Worm (Caenorhabditis elegans): ENCODE results near the gene T24C4.2.

The T24C4.2 gene

DNA sequence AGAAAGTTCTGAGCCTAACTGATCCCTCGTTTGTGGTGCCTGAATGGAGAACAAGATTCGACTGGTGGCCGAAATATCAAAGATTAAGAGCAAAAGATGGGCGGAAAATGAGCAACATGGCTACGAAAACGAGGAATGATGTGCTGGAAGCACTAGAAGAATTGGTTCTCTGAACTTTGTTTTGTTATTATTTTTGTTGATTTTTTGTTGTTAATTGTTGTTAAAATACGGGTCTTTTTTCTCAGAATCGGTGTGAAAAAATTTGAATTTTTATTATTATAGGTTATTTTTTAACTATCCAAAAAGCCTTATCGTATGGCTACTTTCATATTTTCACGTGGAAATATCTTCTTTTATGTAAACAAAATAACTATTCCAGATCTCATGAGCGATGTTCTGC lies 13.5 kb downstream of the T24C4.2 start, which contains the start of gene K02F3.12:
Gene K02F3.12 (plus strand): TSS at position 301 of the 400 bp plus-strand sequence.
- TF ChIP-seq W03F9.2 (tag; optimal IDR thresholded peaks at IDR 0.05) (no peak), him-1 (tag; optimal IDR thresholded peaks at IDR 0.05) (no peak), dao-5 (tag; optimal IDR thresholded peaks at IDR 0.05) (no peak)

ce11 chrIII:853859-854359 lies 15.9 kb downstream of the T24C4.2 start, which contains the start of the genes rnp-5 and tag-51:
TSS of gene rnp-5 (minus strand) at chrIII:853909.
TSS of gene tag-51 (plus strand) at chrIII:854221.
- no peak for TF ChIP-seq W03F9.2 (tag; optimal IDR thresholded peaks at IDR 0.05)
- TF ChIP-seq dao-5 (tag; optimal IDR thresholded peaks at IDR 0.05), result no peak
- TF ChIP-seq him-1 (tag; optimal IDR thresholded peaks at IDR 0.05), result no peak

DNA sequence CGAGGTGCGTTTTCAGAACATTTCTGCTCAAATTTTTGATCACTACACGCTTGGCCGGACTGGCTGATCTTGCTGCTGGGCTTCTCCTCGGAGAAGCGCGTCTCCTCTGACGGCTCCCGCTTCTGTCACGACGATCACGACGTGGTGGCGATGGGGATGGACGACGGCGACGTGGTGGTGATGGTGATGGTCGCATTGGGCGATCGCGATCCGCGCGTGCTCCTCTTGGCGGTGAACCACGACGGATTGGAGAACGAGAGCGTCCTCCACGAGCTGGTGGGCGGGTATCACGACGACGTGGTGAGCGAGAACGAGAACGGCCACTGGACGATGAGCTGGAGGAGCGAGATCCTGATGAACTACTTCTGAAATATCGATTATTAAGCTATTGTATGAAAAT lies 16.4 kb downstream of the T24C4.2 start:
- TF ChIP-seq him-1 (tag; optimal IDR thresholded peaks at IDR 0.05), result no peak
- no peak for TF ChIP-seq dao-5 (tag; optimal IDR thresholded peaks at IDR 0.05)
- no peak for TF ChIP-seq W03F9.2 (tag; optimal IDR thresholded peaks at IDR 0.05)

DNA sequence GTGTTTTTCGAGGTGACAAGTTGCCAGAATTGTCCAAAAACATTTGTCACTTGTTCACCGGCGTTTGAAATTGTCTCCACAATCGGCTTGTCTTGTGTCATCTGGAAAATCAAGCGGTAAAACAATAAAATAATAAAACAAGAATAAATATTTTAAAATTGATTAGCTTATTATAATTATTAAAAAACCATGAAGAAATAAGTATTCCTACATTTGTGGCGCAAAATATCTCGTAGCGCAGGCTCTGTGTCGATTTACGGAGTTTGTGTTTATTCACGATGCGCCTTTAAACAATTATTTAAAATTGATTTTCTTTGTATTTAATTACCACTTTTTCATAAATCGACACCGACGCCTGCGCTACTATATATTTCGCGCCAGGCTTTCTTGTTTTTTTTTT lies 17.5 kb downstream of the T24C4.2 start, which contains the start of gene moma-1:
Gene moma-1 (minus strand): TSS at position 101 of the 400 bp plus-strand sequence.
- TF ChIP-seq dao-5 (tag; optimal IDR thresholded peaks at IDR 0.05), result no peak

DNA sequence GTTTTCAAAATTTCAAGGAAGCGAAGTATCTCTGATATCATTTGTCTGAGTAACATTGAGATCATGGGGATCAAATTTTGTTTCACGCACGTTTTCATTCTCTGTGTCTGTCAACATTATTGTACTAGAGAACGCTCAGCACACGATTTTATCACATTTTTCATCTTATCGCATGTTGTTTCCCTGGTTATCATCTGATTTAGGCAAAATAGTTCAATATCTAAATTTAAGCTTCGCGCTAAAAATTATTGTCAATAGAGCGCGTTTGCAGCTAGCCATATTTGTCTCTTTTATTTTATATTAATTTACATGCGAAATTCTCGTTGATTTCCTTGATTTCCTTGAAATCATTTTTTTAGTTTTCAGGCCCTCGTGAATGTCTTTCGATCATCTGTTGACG lies 24.3 kb downstream of the T24C4.2 start, which contains the start of gene K02F3.2:
Gene K02F3.2 (plus strand): TSS at position 357 of the 400 bp plus-strand sequence.
- TF ChIP-seq dao-5 (tag; optimal IDR thresholded peaks at IDR 0.05), result no peak
- TF ChIP-seq W03F9.2 (tag; optimal IDR thresholded peaks at IDR 0.05), result no peak
- no peak for TF ChIP-seq him-1 (tag; optimal IDR thresholded peaks at IDR 0.05)

ce11 chrIII:844577-844976 lies 25.2 kb downstream of the T24C4.2 start:
- TF ChIP-seq W03F9.2 (tag; optimal IDR thresholded peaks at IDR 0.05), result no peak
- TF ChIP-seq dao-5 (tag; optimal IDR thresholded peaks at IDR 0.05), result no peak
- TF ChIP-seq him-1 (tag; optimal IDR thresholded peaks at IDR 0.05), result no peak

DNA sequence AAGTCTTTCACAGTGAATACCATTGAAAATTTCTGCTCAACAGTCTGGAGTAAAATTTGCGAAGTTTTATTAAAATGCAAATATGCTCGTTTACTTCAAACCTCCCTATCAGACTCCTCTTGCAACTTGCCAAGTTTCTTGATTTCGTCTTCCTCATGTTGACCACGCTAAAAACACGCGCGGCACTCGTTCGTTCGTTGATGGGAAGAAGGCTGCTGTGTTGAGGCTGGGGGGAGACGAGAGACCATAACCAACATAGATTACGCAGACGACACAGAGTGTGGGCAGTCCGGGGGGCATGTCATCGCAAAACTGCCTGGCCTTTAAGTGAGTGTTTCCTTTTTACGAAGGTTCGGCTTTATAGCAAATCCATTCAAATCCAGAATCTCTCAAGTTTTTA lies 25.8 kb downstream of the T24C4.2 start:
- no peak for TF ChIP-seq dao-5 (tag; optimal IDR thresholded peaks at IDR 0.05)
- TF ChIP-seq him-1 (tag; optimal IDR thresholded peaks at IDR 0.05), result no peak
- TF ChIP-seq W03F9.2 (tag; optimal IDR thresholded peaks at IDR 0.05), result no peak

DNA sequence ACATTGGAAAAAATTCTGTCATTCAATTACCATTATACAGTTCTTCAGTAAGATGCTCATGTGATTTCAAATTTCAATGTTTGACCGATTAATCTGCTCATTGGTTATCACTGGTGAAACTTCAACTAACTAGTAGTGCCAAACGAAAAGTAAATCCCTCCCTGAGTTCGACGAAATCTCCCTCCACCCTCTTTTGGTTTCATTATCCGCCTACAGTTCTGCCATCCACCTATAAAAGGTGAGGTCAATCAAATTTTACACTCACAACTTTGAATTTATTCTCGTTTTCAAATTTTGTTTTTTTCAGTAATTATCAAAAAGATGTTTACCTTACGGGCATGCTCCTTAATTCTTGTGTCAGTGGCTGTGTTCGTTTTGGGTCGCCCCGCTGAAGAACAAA lies 27.1 kb downstream of the T24C4.2 start, which contains the start of gene far-8:
Gene far-8 (plus strand): TSS at position 301 of the 400 bp plus-strand sequence.
- TF ChIP-seq him-1 (tag; optimal IDR thresholded peaks at IDR 0.05) (no peak), W03F9.2 (tag; optimal IDR thresholded peaks at IDR 0.05) (no peak), dao-5 (tag; optimal IDR thresholded peaks at IDR 0.05) (no peak)

- TF ChIP-seq W03F9.2 (tag; optimal IDR thresholded peaks at IDR 0.05) (no peak), dao-5 (tag; optimal IDR thresholded peaks at IDR 0.05) (no peak), him-1 (tag; optimal IDR thresholded peaks at IDR 0.05) (no peak)
These were observed 28.6 kb downstream of the T24C4.2 start, which contains the start of gene K02F3.9 for ce11 chrIII:841177-841576. TSS of gene K02F3.9 (minus strand) at chrIII:841366.

- no peak for TF ChIP-seq dao-5 (tag; optimal IDR thresholded peaks at IDR 0.05)
- TF ChIP-seq W03F9.2 (tag; optimal IDR thresholded peaks at IDR 0.05), result no peak
- no peak for TF ChIP-seq him-1 (tag; optimal IDR thresholded peaks at IDR 0.05)
These were observed 30.3 kb downstream of the T24C4.2 start, which contains the start of gene dos-3 for ce11 chrIII:839491-839890. TSS of gene dos-3 (minus strand) at chrIII:839591.

- TF ChIP-seq W03F9.2 (tag; optimal IDR thresholded peaks at IDR 0.05), result peak; percentile 1
- peak; percentile 60 for TF ChIP-seq dao-5 (tag; optimal IDR thresholded peaks at IDR 0.05)
- peak; percentile 81 for TF ChIP-seq him-1 (tag; optimal IDR thresholded peaks at IDR 0.05)
These were observed 34.0 kb downstream of the T24C4.2 start for ce11 chrIII:835713-836278.

- no peak for TF ChIP-seq him-1 (tag; optimal IDR thresholded peaks at IDR 0.05)
- no peak for TF ChIP-seq W03F9.2 (tag; optimal IDR thresholded peaks at IDR 0.05)
- no peak for TF ChIP-seq dao-5 (tag; optimal IDR thresholded peaks at IDR 0.05)
These were observed 34.6 kb downstream of the T24C4.2 start for ce11 chrIII:835208-835607.

ce11 chrIII:834443-834815 lies 35.3 kb downstream of the T24C4.2 start:
- TF ChIP-seq dao-5 (tag; optimal IDR thresholded peaks at IDR 0.05) (no peak), W03F9.2 (tag; optimal IDR thresholded peaks at IDR 0.05) (no peak), him-1 (tag; optimal IDR thresholded peaks at IDR 0.05) (no peak)

DNA sequence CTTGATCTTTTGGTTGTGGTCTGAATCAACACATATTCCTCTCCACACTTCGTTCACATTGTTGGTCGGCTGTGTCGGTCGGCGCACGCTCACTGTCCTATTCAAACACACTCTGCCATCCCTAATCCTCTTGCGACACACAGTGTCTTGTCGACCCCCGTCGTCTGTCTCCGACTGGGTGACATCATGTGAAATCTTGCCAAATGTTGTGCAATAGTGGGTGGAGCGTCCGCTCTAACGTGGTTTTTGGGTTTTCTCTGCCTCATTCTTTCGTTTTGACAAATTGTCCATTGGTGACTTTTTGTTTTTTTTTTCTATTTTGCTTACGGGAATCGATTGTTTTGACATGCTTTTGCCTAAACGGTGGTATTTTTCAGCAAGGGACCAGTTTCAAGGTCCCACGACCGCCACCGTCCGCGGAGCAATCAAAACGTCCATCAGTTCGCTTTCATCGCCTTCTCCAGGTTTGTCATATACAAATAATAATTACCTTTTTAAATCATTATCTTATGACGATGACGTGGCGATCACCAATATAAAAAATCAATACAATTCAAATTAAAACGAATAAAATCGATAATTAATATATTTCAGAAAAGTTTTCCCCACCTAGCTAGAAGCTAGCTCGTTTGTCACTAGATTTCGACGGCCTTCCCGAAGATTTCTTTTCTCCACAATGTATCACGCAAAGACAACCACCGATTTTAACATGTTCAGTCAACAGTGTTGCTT lies 35.9 kb downstream of the T24C4.2 start:
- TF ChIP-seq dao-5 (tag; optimal IDR thresholded peaks at IDR 0.05) (no peak), W03F9.2 (tag; optimal IDR thresholded peaks at IDR 0.05) (peak; percentile 78), him-1 (tag; optimal IDR thresholded peaks at IDR 0.05) (peak; percentile 31)

All from whole organism, L4/young adult.